Worm (Caenorhabditis elegans) whole organism, L1 larva: ENCODE results near the gene C25F9.8.

ENCODE experiments used
- C04F5.9 ChIP-seq: sonication (generic microtip); optimal IDR thresholded peaks from 2 replicates; lab custom pipeline; 2016; ENCODE audit warnings: missing genetic modification characterization, missing compliant biosample characterization
- C16A3.4 ChIP-seq: fragments of 150-350 bp; optimal IDR thresholded peaks from 2 replicates; lab custom pipeline; 2014; ENCODE audit warnings: missing biosample characterization, missing genetic modification characterization
- C34B4.2 ChIP-seq: sonication (generic microtip); optimal IDR thresholded peaks from 2 replicates; lab custom pipeline; 2017; ENCODE audit warnings: mild to moderate bottlenecking, missing genetic modification characterization, missing compliant biosample characterization
- Y116A8C.19 ChIP-seq: sonication (generic microtip); optimal IDR thresholded peaks from 2 replicates; lab custom pipeline; 2016; ENCODE audit warnings: missing compliant biosample characterization, missing genetic modification characterization, borderline replicate concordance
- aha-1 ChIP-seq: fragments of 150-350 bp; optimal IDR thresholded peaks from 2 replicates; lab custom pipeline; 2014; ENCODE audit warnings: missing biosample characterization, missing genetic modification characterization
- aly-2 ChIP-seq: fragments of 150-350 bp; optimal IDR thresholded peaks from 2 replicates; lab custom pipeline; 2014; ENCODE audit warnings: missing biosample characterization, missing genetic modification characterization
- ama-1 ChIP-seq: fragments of 150-350 bp; optimal IDR thresholded peaks from 2 replicates; lab custom pipeline; 2014
- ces-1 ChIP-seq: fragments of 150-350 bp; optimal IDR thresholded peaks from 2 replicates; lab custom pipeline; 2014; ENCODE audit warnings: missing biosample characterization, missing genetic modification reagents, missing genetic modification characterization
- dpl-1 ChIP-seq, 3 experiments: fragments of 150-350 bp in 2 of 3; sonication (generic microtip) in 1 of 3; optimal IDR thresholded peaks; 2 replicates each; lab custom pipeline; 2014 to 2017; ENCODE audit warnings: missing biosample characterization in 3 of 3, missing genetic modification characterization in 3 of 3, missing genetic modification reagents in 3 of 3
- dsc-1 ChIP-seq: sonication (generic microtip); optimal IDR thresholded peaks from 2 replicates; lab custom pipeline; 2016; ENCODE audit warnings: mild to moderate bottlenecking, missing genetic modification characterization, missing compliant biosample characterization
- efl-1 ChIP-seq, 4 experiments: fragments of 150-350 bp; optimal IDR thresholded peaks in 3 of 4; peaks in 1 of 4; 1 replicate in 1 of 4; 2 replicates in 3 of 4; lab custom pipeline; 2014; ENCODE audit warnings: missing biosample characterization in 2 of 4, missing genetic modification characterization in 2 of 4, missing genetic modification reagents in 2 of 4
- efl-3 ChIP-seq: fragments of 200-800 bp; sonication (Bioruptor generic); optimal IDR thresholded peaks from 2 replicates; lab custom pipeline; 2018; ENCODE audit warnings: mild to moderate bottlenecking, missing genetic modification characterization, missing compliant biosample characterization
- egl-27 ChIP-seq, 2 experiments: fragments of 150-350 bp in 1 of 2; sonication (generic microtip); optimal IDR thresholded peaks; 3 replicates each; lab custom pipeline; 2017 to 2018; ENCODE audit warnings: missing biosample characterization in 2 of 2, missing genetic modification characterization in 2 of 2, missing genetic modification reagents in 2 of 2
- elt-2 ChIP-seq: sonication (generic microtip); optimal IDR thresholded peaks from 2 replicates; lab custom pipeline; 2016; ENCODE audit warnings: missing genetic modification characterization, mild to moderate bottlenecking, inconsistent platforms, missing compliant biosample characterization, missing genetic modification reagents
- elt-3 ChIP-seq, 6 experiments: fragments of 150-350 bp in 1 of 6; sonication (generic microtip); optimal IDR thresholded peaks; 2 replicates each; lab custom pipeline; 2017 to 2018; ENCODE audit warnings: missing biosample characterization in 6 of 6, missing genetic modification characterization in 6 of 6, inconsistent platforms in 1 of 6
- fkh-4 ChIP-seq: sonication (generic microtip); optimal IDR thresholded peaks from 2 replicates; lab custom pipeline; 2016; ENCODE audit warnings: missing compliant biosample characterization, missing genetic modification characterization, borderline replicate concordance
- fos-1 ChIP-seq: fragments of 150-350 bp; optimal IDR thresholded peaks from 2 replicates; lab custom pipeline; 2014; ENCODE audit warnings: missing biosample characterization, missing genetic modification characterization
- grh-1 ChIP-seq: fragments of 200-800 bp; sonication (Bioruptor generic); IDR thresholded peaks from 2 replicates; pipeline ENCODE4 v1.3.6; 2022; ENCODE audit warnings: missing genetic modification reagents, missing genetic modification characterization, missing compliant biosample characterization
- hlh-4 ChIP-seq: sonication (generic microtip); optimal IDR thresholded peaks from 2 replicates; lab custom pipeline; 2016; ENCODE audit warnings: mild to moderate bottlenecking, missing genetic modification characterization, missing compliant biosample characterization
- hpl-2 ChIP-seq: fragments of 150-350 bp; optimal IDR thresholded peaks from 2 replicates; lab custom pipeline; 2014; ENCODE audit warnings: missing biosample characterization, missing genetic modification reagents, missing genetic modification characterization
- irx-1 ChIP-seq: sonication (generic microtip); optimal IDR thresholded peaks from 2 replicates; lab custom pipeline; 2016; ENCODE audit warnings: missing genetic modification characterization, missing compliant biosample characterization
- isw-1 ChIP-seq: fragments of 200-800 bp; sonication (Bioruptor generic); IDR thresholded peaks from 2 replicates; pipeline ENCODE4 v1.3.6; 2022; ENCODE audit warnings: missing genetic modification characterization, missing compliant biosample characterization
- lin-14 ChIP-seq: fragments of 200-800 bp; sonication (Bioruptor generic); optimal IDR thresholded peaks from 2 replicates; lab custom pipeline; 2018; ENCODE audit warnings: mild to moderate bottlenecking, missing genetic modification characterization, moderate library complexity, missing compliant biosample characterization
- lin-15B ChIP-seq: fragments of 150-350 bp; sonication (generic microtip); optimal IDR thresholded peaks from 3 replicates; lab custom pipeline; 2014; ENCODE audit warnings: missing biosample characterization, missing genetic modification characterization
- lin-35 ChIP-seq, 2 experiments: fragments of 150-350 bp; optimal IDR thresholded peaks; 2 replicates each; lab custom pipeline; 2014; ENCODE audit warnings: missing biosample characterization in 2 of 2, missing genetic modification characterization in 2 of 2, missing genetic modification reagents in 2 of 2
- lir-3 ChIP-seq: sonication (generic microtip); optimal IDR thresholded peaks from 2 replicates; lab custom pipeline; 2016; ENCODE audit warnings: mild to moderate bottlenecking, missing genetic modification characterization, moderate library complexity, missing compliant biosample characterization; ENCODE audit not compliant: poor library complexity
- mdl-1 ChIP-seq, 2 experiments: fragments of 150-350 bp; optimal IDR thresholded peaks; 2 replicates each; lab custom pipeline; 2014 to 2017; ENCODE audit warnings: missing biosample characterization in 2 of 2, missing genetic modification characterization in 2 of 2, inconsistent platforms in 1 of 2
- mep-1 ChIP-seq: fragments of 150-350 bp; optimal IDR thresholded peaks from 2 replicates; lab custom pipeline; 2014; ENCODE audit warnings: missing biosample characterization, missing genetic modification characterization
- nhr-19 ChIP-seq: fragments of 200-800 bp; sonication (Bioruptor generic); conservative IDR thresholded peaks from 2 replicates; pipeline ENCODE4 v1.3.6; 2022; ENCODE audit warnings: missing genetic modification characterization, missing compliant biosample characterization
- nhr-47 ChIP-seq: sonication (generic microtip); optimal IDR thresholded peaks from 2 replicates; lab custom pipeline; 2016; ENCODE audit warnings: mild to moderate bottlenecking, missing genetic modification characterization, moderate library complexity, missing compliant biosample characterization
- nhr-71 ChIP-seq: sonication (generic microtip); optimal IDR thresholded peaks from 2 replicates; lab custom pipeline; 2016; ENCODE audit warnings: mild to moderate bottlenecking, missing genetic modification characterization, moderate library complexity, missing compliant biosample characterization
- nhr-90 ChIP-seq: sonication (generic microtip); optimal IDR thresholded peaks from 2 replicates; lab custom pipeline; 2016; ENCODE audit warnings: mild to moderate bottlenecking, missing genetic modification characterization, missing compliant biosample characterization; ENCODE audit not compliant: poor library complexity
- pqm-1 ChIP-seq: sonication (generic microtip); optimal IDR thresholded peaks from 3 replicates; lab custom pipeline; 2017; ENCODE audit warnings: missing biosample characterization, missing genetic modification characterization
- rnt-1 ChIP-seq: sonication (generic microtip); optimal IDR thresholded peaks from 2 replicates; lab custom pipeline; 2016; ENCODE audit warnings: mild to moderate bottlenecking, missing genetic modification characterization, moderate library complexity, missing compliant biosample characterization
- snpc-4 ChIP-seq: fragments of 150-350 bp; optimal IDR thresholded peaks from 2 replicates; lab custom pipeline; 2014; ENCODE audit warnings: missing biosample characterization, missing genetic modification characterization
- snu-23 ChIP-seq: sonication (generic microtip); optimal IDR thresholded peaks from 2 replicates; lab custom pipeline; 2016; ENCODE audit warnings: missing genetic modification characterization, missing compliant biosample characterization
- swsn-7 ChIP-seq: sonication (generic microtip); optimal IDR thresholded peaks from 2 replicates; lab custom pipeline; 2016; ENCODE audit warnings: missing genetic modification characterization, missing compliant biosample characterization
- tlp-1 ChIP-seq: fragments of 150-350 bp; optimal IDR thresholded peaks from 2 replicates; lab custom pipeline; 2014; ENCODE audit warnings: missing biosample characterization, missing genetic modification characterization
- unc-30 ChIP-seq: sonication (generic microtip); optimal IDR thresholded peaks from 2 replicates; lab custom pipeline; 2017; ENCODE audit warnings: missing biosample characterization, missing genetic modification characterization
- unc-86 ChIP-seq: sonication (generic microtip); optimal IDR thresholded peaks from 2 replicates; lab custom pipeline; 2016; ENCODE audit warnings: missing genetic modification characterization, missing compliant biosample characterization
- xbp-1 ChIP-seq: sonication (generic microtip); optimal IDR thresholded peaks from 2 replicates; lab custom pipeline; 2016; ENCODE audit warnings: missing genetic modification characterization, missing compliant biosample characterization
- zag-1 ChIP-seq: fragments of 150-350 bp; optimal IDR thresholded peaks from 2 replicates; lab custom pipeline; 2014; ENCODE audit warnings: missing biosample characterization, missing genetic modification characterization
- ztf-4 ChIP-seq: fragments of 150-350 bp; optimal IDR thresholded peaks from 2 replicates; lab custom pipeline; 2014; ENCODE audit warnings: missing biosample characterization, missing genetic modification characterization

C25F9.8 gene

DNA sequence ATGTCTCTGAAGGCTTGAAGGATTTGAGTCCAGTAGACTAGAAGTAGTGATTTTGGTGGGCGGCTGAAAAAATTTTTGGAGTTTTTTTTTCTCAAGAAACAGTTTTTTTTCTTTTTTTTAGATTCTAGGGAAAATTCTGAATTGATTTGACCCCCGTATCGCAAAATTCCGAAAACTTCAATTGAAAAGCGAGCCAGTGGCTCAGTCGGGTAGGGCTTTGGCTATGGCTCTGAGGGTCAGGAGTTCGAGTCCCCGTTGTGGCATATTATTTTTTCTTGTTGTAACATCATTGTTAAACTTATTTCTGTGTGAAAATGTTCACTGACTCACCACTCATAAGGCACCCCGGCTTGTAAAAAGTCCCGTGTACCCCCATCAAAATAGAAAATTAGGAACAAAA is 3.5 kb downstream of the C25F9.8 start:
- TF ChIP-seq ama-1 (lab: Kevin White, UChicago): no peak

DNA sequence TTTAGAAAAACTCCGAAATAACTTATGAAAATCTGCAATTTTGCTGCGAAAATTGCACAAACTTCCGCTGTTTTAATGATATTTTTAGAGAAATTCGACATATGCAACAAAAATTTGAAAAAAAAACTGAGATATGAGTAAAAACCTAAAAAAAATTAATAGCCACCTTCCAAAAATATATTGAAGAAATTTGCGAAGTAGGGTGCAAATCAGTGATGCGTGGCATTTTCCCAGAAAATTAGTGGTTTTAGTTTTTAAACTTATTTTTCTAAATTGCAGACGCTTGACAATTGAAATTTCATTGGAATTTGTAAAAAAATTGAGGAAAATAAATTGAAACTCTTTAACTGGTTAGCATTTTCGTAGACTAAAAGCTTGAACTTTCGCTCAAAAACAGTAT is 4.0 kb downstream of the C25F9.8 start, which contains the start of gene C25F9.13:
C25F9.13 (minus strand) TSS at position 101 of the 400 bp plus-strand sequence.
- TF ChIP-seq mdl-1 (tag; optimal IDR thresholded peaks at IDR 0.05; lab: Kevin White, UChicago) (no peak), irx-1 (tag; lab: Kevin White, UChicago) (no peak), unc-86 (tag; lab: Kevin White, UChicago) (no peak), unc-30 (tag; lab: Kevin White, UChicago) (no peak), ama-1 (lab: Kevin White, UChicago) (no peak), snu-23 (GFP tag; lab: Kevin White, UChicago) (no peak), fkh-4 (tag; lab: Kevin White, UChicago) (no peak), dsc-1 (tag; lab: Kevin White, UChicago) (no peak), elt-3 (tag; optimal IDR thresholded peaks at IDR 0.05; lab: Kevin White, UChicago) (no peak), lin-35 (GFP tag; optimal IDR thresholded peaks at IDR 0.05; lab: Kevin White, UChicago) (no peak), efl-3 (GFP tag; lab: Kevin White, UChicago) (no peak)

DNA sequence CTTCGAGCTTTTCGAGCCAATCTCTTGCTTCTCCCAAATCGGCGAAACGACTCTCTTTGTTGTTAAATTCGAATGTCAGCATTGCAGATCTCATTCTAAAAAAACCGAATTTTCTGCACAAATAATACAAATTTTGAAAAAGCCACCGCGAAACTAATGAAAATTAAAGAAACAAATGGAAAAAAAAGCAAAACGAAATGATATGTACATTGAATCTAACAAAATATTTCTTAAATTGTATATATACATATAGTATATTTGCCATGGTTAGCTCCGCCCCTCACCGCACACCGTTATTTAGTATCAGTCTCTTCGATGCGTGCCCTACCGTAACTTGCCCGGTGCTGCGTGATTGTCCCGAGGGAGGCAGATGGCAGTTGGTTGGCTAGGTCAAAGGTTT is 5.8 kb downstream of the C25F9.8 start, which contains the start of gene srw-86:
srw-86 (minus strand) TSS at position 101 of the 400 bp plus-strand sequence.
- TF ChIP-seq nhr-90 (tag; lab: Kevin White, UChicago) (no peak), tlp-1 (tag; lab: Kevin White, UChicago) (no peak), aly-2 (tag; lab: Kevin White, UChicago) (no peak), snpc-4 (tag; lab: Kevin White, UChicago) (no peak), elt-3 (tag; optimal IDR thresholded peaks at IDR 0.05; lab: Kevin White, UChicago) (no peak), efl-3 (GFP tag; lab: Kevin White, UChicago) (no peak), zag-1 (no peak), fkh-4 (tag; lab: Kevin White, UChicago) (no peak), lin-15B (no peak), nhr-47 (no peak), dsc-1 (tag; lab: Kevin White, UChicago) (no peak), lir-3 (tag; lab: Kevin White, UChicago) (no peak), isw-1 (GFP tag; lab: Robert Waterston, UW) (no peak), swsn-7 (tag; lab: Kevin White, UChicago) (no peak), C34B4.2 (tag; lab: Kevin White, UChicago) (no peak), pqm-1 (tag; lab: Kevin White, UChicago) (no peak), Y116A8C.19 (tag; lab: Kevin White, UChicago) (no peak), lin-35 (GFP tag; optimal IDR thresholded peaks at IDR 0.05; lab: Kevin White, UChicago) (no peak), dpl-1 (GFP tag; optimal IDR thresholded peaks at IDR 0.05; lab: Kevin White, UChicago) (no peak), mep-1 (tag; lab: Kevin White, UChicago) (no peak)

DNA sequence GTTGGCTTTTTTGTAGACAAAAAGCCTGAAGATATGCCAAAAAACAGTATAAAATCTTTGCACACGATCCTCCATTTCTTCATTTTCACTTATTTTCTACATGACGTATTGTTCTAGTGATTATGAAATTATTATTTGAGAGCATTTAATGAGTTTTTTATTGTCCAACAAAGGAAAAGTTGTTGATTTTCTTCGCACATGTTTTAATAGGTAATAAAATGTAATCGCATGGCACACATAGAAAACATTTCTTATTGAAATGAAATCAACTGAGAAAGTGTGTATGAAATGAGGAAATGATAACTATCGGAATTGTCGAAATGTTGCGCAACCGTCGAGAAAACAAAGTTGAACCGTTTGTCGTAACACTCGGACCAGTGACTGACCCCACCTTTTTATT is 6.6 kb downstream of the C25F9.8 start:
- TF ChIP-seq C04F5.9 (tag; lab: Kevin White, UChicago): no peak
- TF ChIP-seq grh-1 (GFP tag; lab: Robert Waterston, UW): no peak
- TF ChIP-seq C16A3.4 (tag; lab: Kevin White, UChicago): no peak
- TF ChIP-seq lin-35 (GFP tag; optimal IDR thresholded peaks at IDR 0.05; lab: Kevin White, UChicago): no peak
- peak; percentile 32 for TF ChIP-seq elt-2
- peak; percentile 62 for TF ChIP-seq tlp-1 (tag; lab: Kevin White, UChicago)
- TF ChIP-seq efl-1 (optimal IDR thresholded peaks at IDR 0.05; lab: Kevin White, UChicago): no peak
- TF ChIP-seq efl-1 (GFP tag; optimal IDR thresholded peaks at IDR 0.05 in 1 of 2; lab: Kevin White, UChicago): peak in 1 of 2 experiments; percentile 9
- no peak for TF ChIP-seq lin-14 (GFP tag; lab: Kevin White, UChicago)
- no peak for TF ChIP-seq ces-1 (GFP tag; lab: Kevin White, UChicago)

DNA sequence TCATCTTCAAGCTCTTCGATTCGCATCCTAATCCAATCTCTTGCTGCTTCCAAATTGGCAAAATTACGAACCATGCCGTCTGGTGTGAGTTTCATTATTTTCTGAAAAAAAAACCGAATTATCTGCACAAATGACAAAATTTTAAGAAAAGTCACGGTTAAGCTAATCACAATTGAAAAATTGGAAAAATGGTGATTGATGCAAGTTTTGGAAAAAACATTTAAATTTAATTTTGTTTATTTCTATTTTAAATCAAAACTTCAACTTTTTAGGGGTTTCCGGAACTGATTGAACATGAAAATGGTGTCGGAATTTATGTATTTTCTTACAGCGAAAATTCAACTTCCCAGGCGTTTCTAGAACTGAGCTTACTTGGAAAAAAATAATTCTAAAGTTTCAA is 8.0 kb downstream of the C25F9.8 start, which contains the start of gene C25F9.12:
C25F9.12 (minus strand) TSS at position 101 of the 400 bp plus-strand sequence.
- TF ChIP-seq efl-1 (optimal IDR thresholded peaks at IDR 0.05; lab: Kevin White, UChicago) (no peak), efl-1 (GFP tag; optimal IDR thresholded peaks at IDR 0.05 in 1 of 2; lab: Kevin White, UChicago) (no peak), fkh-4 (tag; lab: Kevin White, UChicago) (no peak), xbp-1 (no peak), mdl-1 (tag; optimal IDR thresholded peaks at IDR 0.05; lab: Kevin White, UChicago) (no peak), snu-23 (GFP tag; lab: Kevin White, UChicago) (no peak), lin-15B (no peak), ztf-4 (tag; lab: Kevin White, UChicago) (no peak), fos-1 (tag; lab: Kevin White, UChicago) (no peak), hpl-2 (GFP tag; lab: Kevin White, UChicago) (no peak), C34B4.2 (tag; lab: Kevin White, UChicago) (no peak), nhr-19 (no peak), aha-1 (tag; lab: Kevin White, UChicago) (no peak), egl-27 (tag; optimal IDR thresholded peaks at IDR 0.05; lab: Kevin White, UChicago) (no peak), nhr-71 (tag; lab: Kevin White, UChicago) (no peak), hlh-4 (tag; lab: Kevin White, UChicago) (no peak), rnt-1 (tag; lab: Kevin White, UChicago) (no peak), C16A3.4 (tag; lab: Kevin White, UChicago) (no peak)
